Fruit fly (Drosophila melanogaster): ENCODE measurements around the gene RpS3A.

dm6 chr4:102155-102554, 35.1 kb upstream of the RpS3A start:
- TF ChIP-seq usp (GFP tag; optimal IDR thresholded peaks at IDR 0.05) (no peak), psq (optimal IDR thresholded peaks at IDR 0.05) (no peak), CG8478 (optimal IDR thresholded peaks at IDR 0.05) (no peak)

Measured in whole organism.